Worm (Caenorhabditis elegans) whole organism, L1 larva: ENCODE measurements around the gene nlp-68.

Source experiments
- C04F5.9 ChIP-seq: sonication (generic microtip); optimal IDR thresholded peaks from 2 replicates; lab custom pipeline; 2016; ENCODE audit warnings: missing genetic modification characterization, missing compliant biosample characterization
- Y116A8C.19 ChIP-seq: sonication (generic microtip); optimal IDR thresholded peaks from 2 replicates; lab custom pipeline; 2016; ENCODE audit warnings: missing compliant biosample characterization, missing genetic modification characterization, borderline replicate concordance
- aha-1 ChIP-seq: fragments of 150-350 bp; optimal IDR thresholded peaks from 2 replicates; lab custom pipeline; 2014; ENCODE audit warnings: missing biosample characterization, missing genetic modification characterization
- aly-2 ChIP-seq: fragments of 150-350 bp; optimal IDR thresholded peaks from 2 replicates; lab custom pipeline; 2014; ENCODE audit warnings: missing biosample characterization, missing genetic modification characterization
- ama-1 ChIP-seq: fragments of 150-350 bp; optimal IDR thresholded peaks from 2 replicates; lab custom pipeline; 2014
- blmp-1 ChIP-seq: fragments of 150-350 bp; optimal IDR thresholded peaks from 2 replicates; lab custom pipeline; 2014; ENCODE audit warnings: missing biosample characterization, missing genetic modification characterization
- ceh-82 ChIP-seq, 3 experiments: fragments of 150-350 bp in 1 of 3; sonication (generic microtip) in 2 of 3; optimal IDR thresholded peaks; 2 replicates each; lab custom pipeline; 2014 to 2017; ENCODE audit warnings: missing biosample characterization in 3 of 3, missing genetic modification characterization in 3 of 3
- ceh-88 ChIP-seq: fragments of 200-800 bp; sonication (Bioruptor generic); IDR thresholded peaks from 2 replicates; pipeline ENCODE4 v1.3.6; 2022; ENCODE audit warnings: missing genetic modification characterization, missing compliant biosample characterization
- ces-1 ChIP-seq: fragments of 150-350 bp; optimal IDR thresholded peaks from 2 replicates; lab custom pipeline; 2014; ENCODE audit warnings: missing biosample characterization, missing genetic modification reagents, missing genetic modification characterization
- dsc-1 ChIP-seq: sonication (generic microtip); optimal IDR thresholded peaks from 2 replicates; lab custom pipeline; 2016; ENCODE audit warnings: mild to moderate bottlenecking, missing genetic modification characterization, missing compliant biosample characterization
- efl-1 ChIP-seq, 4 experiments: fragments of 150-350 bp; optimal IDR thresholded peaks in 3 of 4; peaks in 1 of 4; 1 replicate in 1 of 4; 2 replicates in 3 of 4; lab custom pipeline; 2014; ENCODE audit warnings: missing biosample characterization in 2 of 4, missing genetic modification characterization in 2 of 4, missing genetic modification reagents in 2 of 4
- elt-2 ChIP-seq: sonication (generic microtip); optimal IDR thresholded peaks from 2 replicates; lab custom pipeline; 2016; ENCODE audit warnings: missing genetic modification characterization, mild to moderate bottlenecking, inconsistent platforms, missing compliant biosample characterization, missing genetic modification reagents
- elt-3 ChIP-seq, 6 experiments: fragments of 150-350 bp in 1 of 6; sonication (generic microtip); optimal IDR thresholded peaks; 2 replicates each; lab custom pipeline; 2017 to 2018; ENCODE audit warnings: missing biosample characterization in 6 of 6, missing genetic modification characterization in 6 of 6, inconsistent platforms in 1 of 6
- ets-5 ChIP-seq: fragments of 200-800 bp; sonication (Bioruptor generic); IDR thresholded peaks from 2 replicates; pipeline ENCODE4 v1.3.6; 2022; ENCODE audit warnings: missing genetic modification characterization, missing compliant biosample characterization
- fos-1 ChIP-seq: fragments of 150-350 bp; optimal IDR thresholded peaks from 2 replicates; lab custom pipeline; 2014; ENCODE audit warnings: missing biosample characterization, missing genetic modification characterization
- grh-1 ChIP-seq: fragments of 200-800 bp; sonication (Bioruptor generic); IDR thresholded peaks from 2 replicates; pipeline ENCODE4 v1.3.6; 2022; ENCODE audit warnings: missing genetic modification reagents, missing genetic modification characterization, missing compliant biosample characterization
- hlh-17 ChIP-seq: fragments of 200-800 bp; sonication (Bioruptor generic); optimal IDR thresholded peaks from 2 replicates; lab custom pipeline; 2018; ENCODE audit warnings: missing genetic modification characterization, mild to moderate bottlenecking, missing compliant biosample characterization, moderate library complexity, borderline replicate concordance
- isw-1 ChIP-seq: fragments of 200-800 bp; sonication (Bioruptor generic); IDR thresholded peaks from 2 replicates; pipeline ENCODE4 v1.3.6; 2022; ENCODE audit warnings: missing genetic modification characterization, missing compliant biosample characterization
- jun-1 ChIP-seq: fragments of 150-350 bp; optimal IDR thresholded peaks from 2 replicates; lab custom pipeline; 2014; ENCODE audit warnings: missing biosample characterization, missing genetic modification reagents, missing genetic modification characterization
- lin-13 ChIP-seq: fragments of 150-350 bp; optimal IDR thresholded peaks from 2 replicates; lab custom pipeline; 2014; ENCODE audit warnings: missing biosample characterization, missing genetic modification reagents, missing genetic modification characterization
- lin-14 ChIP-seq: fragments of 200-800 bp; sonication (Bioruptor generic); optimal IDR thresholded peaks from 2 replicates; lab custom pipeline; 2018; ENCODE audit warnings: mild to moderate bottlenecking, missing genetic modification characterization, moderate library complexity, missing compliant biosample characterization
- lin-35 ChIP-seq, 2 experiments: fragments of 150-350 bp; optimal IDR thresholded peaks; 2 replicates each; lab custom pipeline; 2014; ENCODE audit warnings: missing biosample characterization in 2 of 2, missing genetic modification characterization in 2 of 2, missing genetic modification reagents in 2 of 2
- lin-39 ChIP-seq: fragments of 150-350 bp; optimal IDR thresholded peaks from 2 replicates; lab custom pipeline; 2014; ENCODE audit warnings: missing biosample characterization, missing genetic modification reagents, missing genetic modification characterization
- lsy-2 ChIP-seq, 2 experiments: fragments of 150-350 bp; optimal IDR thresholded peaks; 2 replicates each; lab custom pipeline; 2014; ENCODE audit warnings: missing biosample characterization in 2 of 2, missing genetic modification characterization in 2 of 2
- mdl-1 ChIP-seq, 2 experiments: fragments of 150-350 bp; optimal IDR thresholded peaks; 2 replicates each; lab custom pipeline; 2014 to 2017; ENCODE audit warnings: missing biosample characterization in 2 of 2, missing genetic modification characterization in 2 of 2, inconsistent platforms in 1 of 2
- mef-2 ChIP-seq: fragments of 150-350 bp; optimal IDR thresholded peaks from 2 replicates; lab custom pipeline; 2014; ENCODE audit warnings: missing biosample characterization, missing genetic modification characterization
- mep-1 ChIP-seq: fragments of 150-350 bp; optimal IDR thresholded peaks from 2 replicates; lab custom pipeline; 2014; ENCODE audit warnings: missing biosample characterization, missing genetic modification characterization
- nhr-11 ChIP-seq: fragments of 150-350 bp; optimal IDR thresholded peaks from 2 replicates; lab custom pipeline; 2014; ENCODE audit warnings: missing biosample characterization, missing genetic modification characterization
- nhr-12 ChIP-seq: sonication (generic microtip); optimal IDR thresholded peaks from 2 replicates; lab custom pipeline; 2017; ENCODE audit warnings: missing biosample characterization, missing genetic modification characterization
- nhr-19 ChIP-seq: fragments of 200-800 bp; sonication (Bioruptor generic); conservative IDR thresholded peaks from 2 replicates; pipeline ENCODE4 v1.3.6; 2022; ENCODE audit warnings: missing genetic modification characterization, missing compliant biosample characterization
- nhr-20 ChIP-seq: sonication (generic microtip); optimal IDR thresholded peaks from 2 replicates; lab custom pipeline; 2016; ENCODE audit warnings: mild to moderate bottlenecking, missing genetic modification characterization, missing compliant biosample characterization
- nhr-237 ChIP-seq: fragments of 150-350 bp; optimal IDR thresholded peaks from 2 replicates; lab custom pipeline; 2014; ENCODE audit warnings: missing biosample characterization, missing genetic modification characterization
- nhr-28 ChIP-seq: fragments of 150-350 bp; optimal IDR thresholded peaks from 2 replicates; lab custom pipeline; 2014; ENCODE audit warnings: missing biosample characterization, missing genetic modification characterization
- nhr-47 ChIP-seq: sonication (generic microtip); optimal IDR thresholded peaks from 2 replicates; lab custom pipeline; 2016; ENCODE audit warnings: mild to moderate bottlenecking, missing genetic modification characterization, moderate library complexity, missing compliant biosample characterization
- nhr-71 ChIP-seq: sonication (generic microtip); optimal IDR thresholded peaks from 2 replicates; lab custom pipeline; 2016; ENCODE audit warnings: mild to moderate bottlenecking, missing genetic modification characterization, moderate library complexity, missing compliant biosample characterization
- nhr-77 ChIP-seq: fragments of 150-350 bp; optimal IDR thresholded peaks from 2 replicates; lab custom pipeline; 2014; ENCODE audit warnings: missing biosample characterization, missing genetic modification characterization
- pax-3 ChIP-seq: fragments of 200-800 bp; sonication (Bioruptor generic); optimal IDR thresholded peaks from 2 replicates; lab custom pipeline; 2018; ENCODE audit warnings: mild to moderate bottlenecking, missing genetic modification characterization, moderate library complexity, missing compliant biosample characterization
- rnt-1 ChIP-seq: sonication (generic microtip); optimal IDR thresholded peaks from 2 replicates; lab custom pipeline; 2016; ENCODE audit warnings: mild to moderate bottlenecking, missing genetic modification characterization, moderate library complexity, missing compliant biosample characterization
- snpc-4 ChIP-seq: fragments of 150-350 bp; optimal IDR thresholded peaks from 2 replicates; lab custom pipeline; 2014; ENCODE audit warnings: missing biosample characterization, missing genetic modification characterization
- sptf-1 ChIP-seq: fragments of 150-350 bp; optimal IDR thresholded peaks from 2 replicates; lab custom pipeline; 2014; ENCODE audit warnings: missing biosample characterization, missing genetic modification characterization
- swsn-7 ChIP-seq: sonication (generic microtip); optimal IDR thresholded peaks from 2 replicates; lab custom pipeline; 2016; ENCODE audit warnings: missing genetic modification characterization, missing compliant biosample characterization
- tbx-2 ChIP-seq: sonication (generic microtip); optimal IDR thresholded peaks from 2 replicates; lab custom pipeline; 2016; ENCODE audit warnings: missing genetic modification characterization, missing compliant biosample characterization
- unc-130 ChIP-seq: fragments of 150-350 bp; optimal IDR thresholded peaks from 2 replicates; lab custom pipeline; 2017; ENCODE audit warnings: missing biosample characterization, missing genetic modification characterization, inconsistent platforms
- unc-86 ChIP-seq: sonication (generic microtip); optimal IDR thresholded peaks from 2 replicates; lab custom pipeline; 2016; ENCODE audit warnings: missing genetic modification characterization, missing compliant biosample characterization
- vab-15 ChIP-seq: sonication (generic microtip); optimal IDR thresholded peaks from 2 replicates; lab custom pipeline; 2017; ENCODE audit warnings: missing genotype, mild to moderate bottlenecking, missing genetic modification characterization, missing compliant biosample characterization
- xbp-1 ChIP-seq: sonication (generic microtip); optimal IDR thresholded peaks from 2 replicates; lab custom pipeline; 2016; ENCODE audit warnings: missing genetic modification characterization, missing compliant biosample characterization

Gene nlp-68

ce11 chrIII:10533310-10533709 is 5.7 kb downstream of the nlp-68 start (continued):
- TF ChIP-seq mdl-1 (tag; optimal IDR thresholded peaks at IDR 0.05; lab: Kevin White, UChicago) (peak in 1 of 2 experiments; percentile 45), ets-5 (GFP tag; lab: Robert Waterston, UW) (no peak), elt-2 (tag; lab: Kevin White, UChicago) (peak; percentile 76), swsn-7 (tag; lab: Kevin White, UChicago) (no peak), efl-1 (optimal IDR thresholded peaks at IDR 0.05; lab: Kevin White, UChicago) (no peak), efl-1 (GFP tag; optimal IDR thresholded peaks at IDR 0.05 in 1 of 2; lab: Kevin White, UChicago) (peak in 1 of 2 experiments; percentile 91), lin-35 (GFP tag; optimal IDR thresholded peaks at IDR 0.05; lab: Kevin White, UChicago) (peak in 1 of 2 experiments; percentile 72), grh-1 (GFP tag; lab: Robert Waterston, UW) (no peak), elt-3 (tag; optimal IDR thresholded peaks at IDR 0.05; lab: Kevin White, UChicago) (peak in 5 of 6 experiments; percentile 48 to 95 (median 70)), nhr-20 (tag; lab: Kevin White, UChicago) (peak; percentile 28), jun-1 (tag; lab: Kevin White, UChicago) (peak; percentile 62), mep-1 (tag; lab: Kevin White, UChicago) (peak; percentile 44)
- TF ChIP-seq, all 84 proteins: peak for 15

ce11 chrIII:10527446-10527845 is 11.5 kb downstream of the nlp-68 start:
- TF ChIP-seq tbx-2 (tag; lab: Kevin White, UChicago) = no peak
- no peak for TF ChIP-seq pax-3 (tag; lab: Kevin White, UChicago)
- no peak for TF ChIP-seq xbp-1 (tag; lab: Kevin White, UChicago)
- no peak for TF ChIP-seq lin-13 (GFP tag; lab: Kevin White, UChicago)
- no peak for TF ChIP-seq rnt-1
- TF ChIP-seq efl-1 (optimal IDR thresholded peaks at IDR 0.05; lab: Kevin White, UChicago) = no peak
- peak in 1 of 2 experiments; percentile 79 for TF ChIP-seq efl-1 (GFP tag; optimal IDR thresholded peaks at IDR 0.05 in 1 of 2; lab: Kevin White, UChicago)
- TF ChIP-seq mdl-1 (tag; optimal IDR thresholded peaks at IDR 0.05; lab: Kevin White, UChicago) = no peak

DNA sequence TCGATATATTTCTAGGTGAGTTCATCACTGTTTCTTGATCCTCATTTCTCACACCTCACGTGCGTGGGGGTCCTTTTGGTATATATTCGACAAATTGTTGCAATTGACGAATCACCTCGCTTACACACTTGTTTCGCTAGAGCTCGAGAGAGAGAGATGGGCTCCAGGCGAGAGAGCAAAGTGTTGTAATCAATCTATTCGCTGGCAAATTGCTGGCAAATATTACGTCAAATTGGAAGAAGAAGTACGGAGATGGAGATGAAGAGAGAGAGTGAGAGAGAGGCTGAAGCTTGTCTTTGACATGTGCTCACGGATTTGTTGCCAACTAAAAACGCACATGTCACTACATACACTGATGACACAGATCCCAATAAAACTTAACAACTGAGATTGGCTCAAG is 13.0 kb downstream of the nlp-68 start:
- TF ChIP-seq snpc-4 (tag; lab: Kevin White, UChicago) = no peak
- TF ChIP-seq hlh-17 (GFP tag; lab: Kevin White, UChicago) = no peak
- no peak for TF ChIP-seq C04F5.9 (tag; lab: Kevin White, UChicago)
- TF ChIP-seq nhr-12 (tag; lab: Kevin White, UChicago) = no peak
- TF ChIP-seq elt-2 (tag; lab: Kevin White, UChicago) = no peak
- peak; percentile 27 to 48 for TF ChIP-seq lsy-2 (tag; optimal IDR thresholded peaks at IDR 0.05; lab: Kevin White, UChicago)
- no peak for TF ChIP-seq isw-1 (GFP tag; lab: Robert Waterston, UW)
- no peak for TF ChIP-seq ama-1 (lab: Kevin White, UChicago)
- TF ChIP-seq ceh-82 (tag; optimal IDR thresholded peaks at IDR 0.05; lab: Kevin White, UChicago) = no peak
- no peak for TF ChIP-seq fos-1
- TF ChIP-seq nhr-237 = no peak
- TF ChIP-seq unc-86 (tag; lab: Kevin White, UChicago) = no peak
- TF ChIP-seq rnt-1 = peak; percentile 72
- peak in 1 of 2 experiments; percentile 7 for TF ChIP-seq mdl-1 (tag; optimal IDR thresholded peaks at IDR 0.05; lab: Kevin White, UChicago)
- peak in 1 of 2 experiments; percentile 23 for TF ChIP-seq efl-1 (optimal IDR thresholded peaks at IDR 0.05; lab: Kevin White, UChicago)
- no peak for TF ChIP-seq efl-1 (GFP tag; optimal IDR thresholded peaks at IDR 0.05 in 1 of 2; lab: Kevin White, UChicago)
- peak; percentile 98 for TF ChIP-seq vab-15
- no peak for TF ChIP-seq nhr-77 (tag; lab: Kevin White, UChicago)
- no peak for TF ChIP-seq Y116A8C.19 (tag; lab: Kevin White, UChicago)
- TF ChIP-seq unc-130 = peak; percentile 51
- no peak for TF ChIP-seq nhr-11 (tag; lab: Kevin White, UChicago)
- TF ChIP-seq nhr-71 (tag; lab: Kevin White, UChicago) = peak; percentile 70
- TF ChIP-seq lin-14 (GFP tag; lab: Kevin White, UChicago) = peak; percentile 77
- TF ChIP-seq elt-3 (tag; optimal IDR thresholded peaks at IDR 0.05; lab: Kevin White, UChicago) = no peak
- TF ChIP-seq dsc-1 = peak; percentile 40
- TF ChIP-seq aly-2 (tag; lab: Kevin White, UChicago) = no peak
- TF ChIP-seq sptf-1 (tag; lab: Kevin White, UChicago) = no peak
- TF ChIP-seq mep-1 (tag; lab: Kevin White, UChicago) = no peak
- TF ChIP-seq lin-39 (tag; lab: Kevin White, UChicago) = peak; percentile 11
- peak; percentile 19; the same call in 1 of the 2 replicates for TF ChIP-seq nhr-19 (GFP tag; lab: Robert Waterston, UW)
- no peak for TF ChIP-seq nhr-28
- TF ChIP-seq ces-1 (GFP tag; lab: Kevin White, UChicago) = no peak
- peak; percentile 11 for TF ChIP-seq nhr-20 (tag; lab: Kevin White, UChicago)
- TF ChIP-seq nhr-47 = no peak
- no peak for TF ChIP-seq tbx-2 (tag; lab: Kevin White, UChicago)
- TF ChIP-seq mef-2 (tag; lab: Kevin White, UChicago) = no peak
- TF ChIP-seq aha-1 (tag; lab: Kevin White, UChicago) = no peak
- TF ChIP-seq ceh-88 (GFP tag; lab: Robert Waterston, UW) = no peak
- TF ChIP-seq blmp-1 (tag; lab: Kevin White, UChicago) = no peak
